Fruit fly (Drosophila melanogaster): ENCODE results near the gene CG6321.

DNA sequence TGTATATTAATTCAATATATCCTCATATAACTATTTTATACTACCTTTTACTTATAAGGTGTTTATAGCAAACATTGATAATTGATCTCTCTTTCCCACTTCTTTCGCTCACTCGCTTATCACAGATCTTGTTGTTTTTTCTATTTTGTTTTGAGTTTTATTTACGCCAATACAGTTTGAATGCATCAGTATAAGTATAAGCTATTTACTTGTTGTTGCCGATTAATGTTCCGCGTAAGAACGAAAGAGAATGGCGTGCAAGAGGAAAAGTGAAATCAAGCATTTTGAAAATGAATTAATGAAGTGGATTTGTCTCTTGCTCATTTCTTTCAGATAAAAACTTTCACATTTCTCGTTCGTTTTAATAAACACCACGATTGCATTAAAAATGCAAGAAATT lies 22.6 kb upstream of the CG6321 start:
- no peak for TF ChIP-seq Pif1B (GFP tag; optimal IDR thresholded peaks at IDR 0.05)
- no peak for TF ChIP-seq CG4496 (GFP tag; IDR thresholded peaks at IDR 0.05)
